Worm (Caenorhabditis elegans) whole organism, late embryonic: Measurements from ENCODE around the gene bus-4.

Source experiments
- C38D4.7 ChIP-seq: fragments of 200-800 bp; sonication (Bioruptor generic); optimal IDR thresholded peaks from 2 replicates; lab custom pipeline; 2018; ENCODE audit warnings: mild to moderate bottlenecking, missing genetic modification characterization, moderate library complexity, missing compliant biosample characterization
- K02D7.2 ChIP-seq: sonication (generic microtip); optimal IDR thresholded peaks from 2 replicates; lab custom pipeline; 2017; ENCODE audit warnings: mild to moderate bottlenecking, missing genetic modification characterization, missing compliant biosample characterization
- Y22D7AL.16 ChIP-seq: sonication (generic microtip); optimal IDR thresholded peaks from 2 replicates; lab custom pipeline; 2016; ENCODE audit warnings: missing genetic modification characterization, missing compliant biosample characterization
- ahr-1 ChIP-seq: sonication (generic microtip); optimal IDR thresholded peaks from 2 replicates; lab custom pipeline; 2016; ENCODE audit warnings: missing genetic modification characterization, missing compliant biosample characterization
- ceh-14 ChIP-seq: sonication (generic microtip); optimal IDR thresholded peaks from 2 replicates; lab custom pipeline; 2016; ENCODE audit warnings: missing genotype, missing genetic modification characterization, missing compliant biosample characterization
- ceh-19 ChIP-seq: fragments of 200-800 bp; sonication (Bioruptor generic); optimal IDR thresholded peaks from 2 replicates; lab custom pipeline; 2018; ENCODE audit warnings: mild to moderate bottlenecking, missing genetic modification characterization, missing compliant biosample characterization
- ceh-2 ChIP-seq: sonication (generic microtip); optimal IDR thresholded peaks from 2 replicates; lab custom pipeline; 2016; ENCODE audit warnings: missing genotype, missing genetic modification characterization, missing compliant biosample characterization
- ceh-24 ChIP-seq: sonication (generic microtip); optimal IDR thresholded peaks from 2 replicates; lab custom pipeline; 2016; ENCODE audit warnings: mild to moderate bottlenecking, missing genetic modification characterization, missing compliant biosample characterization
- ceh-34 ChIP-seq: sonication (generic microtip); optimal IDR thresholded peaks from 2 replicates; lab custom pipeline; 2016; ENCODE audit warnings: mild to moderate bottlenecking, missing genetic modification characterization, missing compliant biosample characterization
- ceh-9 ChIP-seq: sonication (generic microtip); optimal IDR thresholded peaks from 2 replicates; lab custom pipeline; 2016; ENCODE audit warnings: mild to moderate bottlenecking, missing genetic modification characterization, inconsistent platforms, missing compliant biosample characterization
- che-1 ChIP-seq: sonication (generic microtip); optimal IDR thresholded peaks from 2 replicates; lab custom pipeline; 2016; ENCODE audit warnings: mild to moderate bottlenecking, missing genetic modification characterization, missing compliant biosample characterization
- dve-1 ChIP-seq: sonication (generic microtip); optimal IDR thresholded peaks from 2 replicates; lab custom pipeline; 2017; ENCODE audit warnings: antibody characterized with exemption, mild to moderate bottlenecking, missing genetic modification characterization, missing compliant biosample characterization
- elt-2 ChIP-seq: sonication (generic microtip); optimal IDR thresholded peaks from 2 replicates; lab custom pipeline; 2016; ENCODE audit warnings: missing genetic modification reagents, missing genetic modification characterization, missing compliant biosample characterization
- elt-4 ChIP-seq: sonication (generic microtip); optimal IDR thresholded peaks from 2 replicates; lab custom pipeline; 2016; ENCODE audit warnings: missing genetic modification characterization, missing compliant biosample characterization
- eyg-1 ChIP-seq: sonication (generic microtip); optimal IDR thresholded peaks from 2 replicates; lab custom pipeline; 2016; ENCODE audit warnings: missing genotype, missing genetic modification characterization, missing compliant biosample characterization
- gmeb-2 ChIP-seq: sonication (generic microtip); optimal IDR thresholded peaks from 2 replicates; lab custom pipeline; 2016; ENCODE audit warnings: missing genetic modification characterization, inconsistent platforms, missing compliant biosample characterization
- hlh-13 ChIP-seq: fragments of 200-800 bp; sonication (Bioruptor generic); optimal IDR thresholded peaks from 2 replicates; lab custom pipeline; 2018; ENCODE audit warnings: mild to moderate bottlenecking, missing genetic modification characterization, missing compliant biosample characterization
- hlh-15 ChIP-seq: sonication (generic microtip); optimal IDR thresholded peaks from 2 replicates; lab custom pipeline; 2016; ENCODE audit warnings: missing genetic modification characterization, missing compliant biosample characterization
- hlh-30 ChIP-seq: sonication (generic microtip); optimal IDR thresholded peaks from 2 replicates; lab custom pipeline; 2017; ENCODE audit warnings: antibody characterized with exemption, missing genetic modification characterization, missing compliant biosample characterization; ENCODE audit not compliant: insufficient read depth
- lin-11 ChIP-seq: fragments of 200-800 bp; sonication (Bioruptor generic); optimal IDR thresholded peaks from 2 replicates; lab custom pipeline; 2018; ENCODE audit warnings: mild to moderate bottlenecking, missing genetic modification characterization, missing compliant biosample characterization
- mec-3 ChIP-seq: sonication (generic microtip); optimal IDR thresholded peaks from 2 replicates; lab custom pipeline; 2016; ENCODE audit warnings: borderline replicate concordance, missing genetic modification characterization, missing compliant biosample characterization
- nfya-1 ChIP-seq: sonication (generic microtip); optimal IDR thresholded peaks from 2 replicates; lab custom pipeline; 2017; ENCODE audit warnings: missing genetic modification characterization, mild to moderate bottlenecking, missing compliant biosample characterization, antibody characterized with exemption, moderate library complexity
- nhr-11 ChIP-seq: fragments of 150-350 bp; optimal IDR thresholded peaks from 2 replicates; lab custom pipeline; 2014; ENCODE audit warnings: missing biosample characterization, missing genetic modification characterization
- odd-2 ChIP-seq: sonication (generic microtip); optimal IDR thresholded peaks from 2 replicates; lab custom pipeline; 2017; ENCODE audit warnings: antibody characterized with exemption, mild to moderate bottlenecking, missing genetic modification characterization, missing compliant biosample characterization
- pat-9 ChIP-seq: fragments of 200-800 bp; sonication (Bioruptor generic); optimal IDR thresholded peaks from 2 replicates; lab custom pipeline; 2018; ENCODE audit warnings: mild to moderate bottlenecking, missing genetic modification characterization, moderate library complexity, missing compliant biosample characterization
- pax-1 ChIP-seq: fragments of 150-350 bp; optimal IDR thresholded peaks from 2 replicates; lab custom pipeline; 2014; ENCODE audit warnings: missing biosample characterization, missing genetic modification characterization
- pha-4 ChIP-seq: fragments of 150-350 bp; optimal IDR thresholded peaks from 2 replicates; lab custom pipeline; 2018; ENCODE audit warnings: missing biosample characterization, missing genetic modification reagents, missing genetic modification characterization
- pqm-1 ChIP-seq: sonication (generic microtip); optimal IDR thresholded peaks from 2 replicates; lab custom pipeline; 2016; ENCODE audit warnings: missing genetic modification characterization, missing compliant biosample characterization
- ref-2 ChIP-seq: sonication (generic microtip); optimal IDR thresholded peaks from 2 replicates; lab custom pipeline; 2016; ENCODE audit warnings: missing genetic modification characterization, missing compliant biosample characterization
- rnt-1 ChIP-seq: sonication (generic microtip); optimal IDR thresholded peaks from 2 replicates; lab custom pipeline; 2016; ENCODE audit warnings: missing genetic modification characterization, missing compliant biosample characterization
- ttx-3 ChIP-seq: sonication (generic microtip); optimal IDR thresholded peaks from 2 replicates; lab custom pipeline; 2016; ENCODE audit warnings: missing genetic modification reagents, missing genetic modification characterization, missing compliant biosample characterization
- unc-3 ChIP-seq, 2 experiments: fragments of 200-800 bp in 1 of 2; sonication (Bioruptor generic) in 1 of 2; sonication (generic microtip) in 1 of 2; conservative IDR thresholded peaks in 1 of 2; optimal IDR thresholded peaks in 1 of 2; 2 replicates each; pipeline versions ENCODE4 v1.3.6 to Lab custom; 2016 to 2022; ENCODE audit warnings: missing compliant biosample characterization in 2 of 2, missing genetic modification characterization in 2 of 2, missing genetic modification reagents in 1 of 2
- zip-5 ChIP-seq: sonication (generic microtip); optimal IDR thresholded peaks from 2 replicates; lab custom pipeline; 2016; ENCODE audit warnings: missing genetic modification characterization, missing compliant biosample characterization
- ztf-16 ChIP-seq: sonication (generic microtip); optimal IDR thresholded peaks from 2 replicates; lab custom pipeline; 2017; ENCODE audit warnings: missing genetic modification characterization, missing compliant biosample characterization

bus-4 gene

ce11 chrIV:4669242-4669641, 18.8 kb upstream of the bus-4 start, which contains the start of gene F29B9.12:
TSS of gene F29B9.12 (plus strand) at chrIV:4669542.
- TF ChIP-seq ceh-24 (tag; lab: Kevin White, UChicago) (no peak), ceh-19 (GFP tag; lab: Kevin White, UChicago) (no peak), elt-2 (tag; lab: Kevin White, UChicago) (no peak), ceh-9 (tag; lab: Kevin White, UChicago) (no peak), unc-3 (GFP tag; conservative IDR thresholded peaks at IDR 0.05; lab: Robert Waterston, UW) (no peak), unc-3 (tag; optimal IDR thresholded peaks at IDR 0.05; lab: Kevin White, UChicago) (no peak), odd-2 (tag; lab: Kevin White, UChicago) (no peak), pha-4 (tag; lab: Kevin White, UChicago) (no peak), pat-9 (no peak), ahr-1 (tag; lab: Kevin White, UChicago) (no peak), nhr-11 (tag; lab: Kevin White, UChicago) (no peak), Y22D7AL.16 (tag; lab: Kevin White, UChicago) (no peak), ceh-34 (no peak), ref-2 (tag; lab: Kevin White, UChicago) (no peak), C38D4.7 (GFP tag; lab: Kevin White, UChicago) (no peak)

DNA sequence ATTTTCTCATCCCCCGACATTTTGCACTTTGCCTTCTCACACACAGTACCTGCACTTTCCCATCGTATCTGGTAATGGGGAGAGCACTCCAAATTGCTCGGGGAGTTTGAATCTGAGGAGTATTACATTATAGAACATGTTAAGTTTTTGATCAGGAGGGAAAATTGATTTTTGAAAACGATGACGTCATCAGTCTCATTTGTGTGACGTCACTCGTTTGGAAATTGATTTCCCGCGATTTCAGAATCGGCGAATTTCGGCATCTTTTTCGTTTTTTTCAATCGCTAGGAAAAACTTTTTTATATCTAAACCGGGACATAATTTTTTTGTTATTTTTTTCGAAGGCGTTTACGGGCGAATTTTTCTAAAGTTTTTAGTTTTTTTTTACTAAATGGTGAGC, 14.7 kb upstream of the bus-4 start:
- TF ChIP-seq hlh-13 (GFP tag; lab: Kevin White, UChicago) (no peak), ceh-2 (tag; lab: Kevin White, UChicago) (no peak), zip-5 (no peak), pqm-1 (no peak), lin-11 (tag; lab: Kevin White, UChicago) (no peak)

- TF ChIP-seq ceh-24 (tag; lab: Kevin White, UChicago) (no peak), ceh-19 (GFP tag; lab: Kevin White, UChicago) (peak; percentile 39), ceh-34 (peak; percentile 92), K02D7.2 (tag; lab: Kevin White, UChicago) (no peak), hlh-15 (tag; lab: Kevin White, UChicago) (no peak), ceh-2 (tag; lab: Kevin White, UChicago) (no peak)
Measured at ce11 chrIV:4674322-4674721, 13.7 kb upstream of the bus-4 start.

DNA sequence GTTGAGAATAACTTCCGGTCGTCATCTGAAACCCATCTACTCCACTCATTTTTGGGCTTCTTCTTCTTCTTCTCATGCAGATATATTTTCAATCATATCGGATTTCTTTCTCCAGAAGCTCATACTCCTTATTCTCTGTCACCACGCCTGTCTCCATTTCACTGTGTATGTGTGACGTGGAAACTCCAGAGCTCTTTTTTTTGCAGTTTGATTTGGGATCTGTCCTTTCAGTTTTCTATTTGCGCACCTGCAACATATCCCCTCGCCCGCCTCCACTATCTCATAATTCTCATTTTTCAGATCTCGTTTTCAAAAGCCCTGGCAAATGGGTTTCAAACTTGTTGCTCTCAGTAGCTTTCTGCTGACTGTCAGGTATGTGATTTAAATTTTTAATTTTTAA, 9.4 kb upstream of the bus-4 start, which contains the start of gene kin-36:
TSS of gene kin-36 (plus strand) at position 301 of the 400 bp plus-strand sequence.
- TF ChIP-seq ceh-2 (tag; lab: Kevin White, UChicago): no peak

- TF ChIP-seq gmeb-2: no peak
- no peak for TF ChIP-seq pax-1 (tag; lab: Kevin White, UChicago)
- TF ChIP-seq che-1 (tag; lab: Kevin White, UChicago): no peak
- TF ChIP-seq nfya-1 (tag; lab: Kevin White, UChicago): peak; percentile 68
- TF ChIP-seq ztf-16 (tag; lab: Kevin White, UChicago): no peak
- TF ChIP-seq hlh-30 (tag; lab: Kevin White, UChicago): no peak
- TF ChIP-seq pqm-1: no peak
- no peak for TF ChIP-seq ceh-14 (tag; lab: Kevin White, UChicago)
Measured at ce11 chrIV:4683149-4683548, 4.9 kb upstream of the bus-4 start.

DNA sequence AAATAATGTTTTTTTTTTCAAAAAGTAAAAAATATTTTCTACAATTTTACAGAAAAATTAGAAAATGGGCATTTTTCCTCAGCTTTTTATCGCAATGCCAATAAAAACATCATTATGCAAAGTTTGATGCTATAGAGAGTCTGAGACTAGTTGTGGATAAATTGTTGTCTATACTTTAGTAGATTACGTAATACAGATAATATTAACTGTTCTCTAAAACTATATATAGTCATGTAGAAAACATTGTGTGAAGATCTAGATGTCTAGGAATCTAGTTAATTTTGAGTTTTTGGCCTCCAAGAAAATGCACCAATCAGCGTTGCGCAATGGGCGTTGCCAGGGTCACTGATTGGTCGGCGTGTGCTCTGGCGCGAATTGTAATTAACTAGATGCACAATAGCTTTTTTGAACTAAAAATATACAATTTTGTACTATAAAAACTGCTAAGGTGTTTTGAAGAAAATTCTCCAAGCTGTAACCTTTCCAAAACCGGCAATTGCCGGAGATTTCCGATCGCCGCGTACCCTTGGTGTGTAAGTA, 1.7 kb upstream of the bus-4 start:
- TF ChIP-seq pax-1 (tag; lab: Kevin White, UChicago) (no peak), nfya-1 (tag; lab: Kevin White, UChicago) (peak; percentile 80)

DNA sequence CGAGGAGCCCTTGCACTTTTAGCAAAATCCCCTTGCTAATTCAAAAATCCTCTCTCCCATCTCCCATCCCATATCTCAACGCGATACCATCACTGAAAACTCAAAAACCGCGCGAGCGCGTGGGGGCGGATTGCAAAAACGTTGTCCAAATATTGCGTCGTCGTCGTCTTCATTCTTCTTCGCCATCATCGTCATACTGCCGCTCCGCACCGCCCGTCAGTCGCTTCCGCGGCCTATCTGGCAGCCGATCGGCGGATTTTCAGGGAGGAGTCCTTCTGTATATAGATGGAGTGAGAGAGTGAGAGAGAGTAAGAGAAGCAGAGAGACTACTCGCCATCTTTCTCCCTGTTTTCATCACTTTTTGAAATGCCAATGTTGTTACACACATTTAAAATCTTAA, 1.2 kb upstream of the bus-4 start:
- TF ChIP-seq rnt-1 (peak; percentile 46), mec-3 (tag; lab: Kevin White, UChicago) (no peak), ttx-3 (tag; lab: Kevin White, UChicago) (no peak), gmeb-2 (no peak), eyg-1 (tag; lab: Kevin White, UChicago) (no peak), elt-4 (tag; lab: Kevin White, UChicago) (peak; percentile 45), dve-1 (tag; lab: Kevin White, UChicago) (no peak)
